Worm (Caenorhabditis elegans) whole organism, L2 larva: Measurements from ENCODE around the gene Y51A2B.9.

Source experiments
- C34F6.9 ChIP-seq: fragments of 150-350 bp; optimal IDR thresholded peaks from 2 replicates; lab custom pipeline; 2014; ENCODE audit warnings: missing biosample characterization, missing genetic modification characterization
- F13H6.1 ChIP-seq: sonication (generic microtip); optimal IDR thresholded peaks from 2 replicates; lab custom pipeline; 2016; ENCODE audit warnings: missing genetic modification characterization, missing compliant biosample characterization
- Y55F3AM.14 ChIP-seq: fragments of 200-800 bp; sonication (Bioruptor generic); optimal IDR thresholded peaks from 2 replicates; lab custom pipeline; 2018; ENCODE audit warnings: mild to moderate bottlenecking, missing genetic modification characterization, missing compliant biosample characterization
- ZK546.5 ChIP-seq: sonication (generic microtip); optimal IDR thresholded peaks from 2 replicates; lab custom pipeline; 2017; ENCODE audit warnings: missing biosample characterization, missing genetic modification characterization
- alr-1 ChIP-seq: fragments of 150-350 bp; optimal IDR thresholded peaks from 2 replicates; lab custom pipeline; 2014; ENCODE audit warnings: missing biosample characterization, missing genetic modification characterization
- ama-1 ChIP-seq: fragments of 150-350 bp; optimal IDR thresholded peaks from 2 replicates; lab custom pipeline; 2018; ENCODE audit warnings: inconsistent platforms
- ceh-16 ChIP-seq: fragments of 150-350 bp; optimal IDR thresholded peaks from 2 replicates; lab custom pipeline; 2014; ENCODE audit warnings: missing biosample characterization, missing genetic modification characterization
- crh-2 ChIP-seq: sonication (generic microtip); optimal IDR thresholded peaks from 2 replicates; lab custom pipeline; 2017; ENCODE audit warnings: missing biosample characterization, missing genetic modification characterization
- dmd-4 ChIP-seq: sonication (generic microtip); optimal IDR thresholded peaks from 2 replicates; lab custom pipeline; 2017; ENCODE audit warnings: missing biosample characterization, missing genetic modification characterization
- elt-1 ChIP-seq: fragments of 150-350 bp; optimal IDR thresholded peaks from 2 replicates; lab custom pipeline; 2014; ENCODE audit warnings: missing biosample characterization, missing genetic modification characterization
- fos-1 ChIP-seq: fragments of 150-350 bp; optimal IDR thresholded peaks from 2 replicates; lab custom pipeline; 2014; ENCODE audit warnings: missing biosample characterization, missing genetic modification characterization
- gmeb-1 ChIP-seq: fragments of 150-350 bp; optimal IDR thresholded peaks from 2 replicates; lab custom pipeline; 2014; ENCODE audit warnings: missing biosample characterization, missing genetic modification characterization
- lin-39 ChIP-seq: fragments of 150-350 bp; optimal IDR thresholded peaks from 2 replicates; lab custom pipeline; 2014; ENCODE audit warnings: missing biosample characterization, missing genetic modification reagents, missing genetic modification characterization
- lsy-2 ChIP-seq, 2 experiments: fragments of 150-350 bp in 1 of 2; sonication (generic microtip) in 1 of 2; optimal IDR thresholded peaks; 2 replicates each; lab custom pipeline; 2014 to 2017; ENCODE audit warnings: missing biosample characterization in 2 of 2, missing genetic modification characterization in 2 of 2
- mab-5 ChIP-seq: fragments of 150-350 bp; optimal IDR thresholded peaks from 2 replicates; lab custom pipeline; 2014; ENCODE audit warnings: missing biosample characterization, missing genetic modification characterization
- nhr-10 ChIP-seq: sonication (generic microtip); optimal IDR thresholded peaks from 2 replicates; lab custom pipeline; 2017; ENCODE audit warnings: missing biosample characterization, missing genetic modification characterization
- nhr-11 ChIP-seq: fragments of 150-350 bp; optimal IDR thresholded peaks from 2 replicates; lab custom pipeline; 2014; ENCODE audit warnings: missing biosample characterization, missing genetic modification characterization
- nhr-12 ChIP-seq: fragments of 150-350 bp; optimal IDR thresholded peaks from 2 replicates; lab custom pipeline; 2014; ENCODE audit warnings: missing biosample characterization, missing genetic modification characterization
- nhr-129 ChIP-seq: fragments of 150-350 bp; optimal IDR thresholded peaks from 2 replicates; lab custom pipeline; 2014; ENCODE audit warnings: missing biosample characterization, missing genetic modification characterization
- nhr-21 ChIP-seq: fragments of 150-350 bp; optimal IDR thresholded peaks from 2 replicates; lab custom pipeline; 2014; ENCODE audit warnings: missing biosample characterization, missing genetic modification characterization
- nhr-237 ChIP-seq: fragments of 150-350 bp; optimal IDR thresholded peaks from 2 replicates; lab custom pipeline; 2014; ENCODE audit warnings: missing biosample characterization, missing genetic modification characterization
- peb-1 ChIP-seq: fragments of 150-350 bp; optimal IDR thresholded peaks from 2 replicates; lab custom pipeline; 2014; ENCODE audit warnings: missing biosample characterization, missing genetic modification characterization
- sem-4 ChIP-seq: fragments of 150-350 bp; optimal IDR thresholded peaks from 2 replicates; lab custom pipeline; 2014; ENCODE audit warnings: missing biosample characterization, missing genetic modification reagents, missing genetic modification characterization
- skn-1 ChIP-seq: sonication (generic microtip); optimal IDR thresholded peaks from 2 replicates; lab custom pipeline; 2017; ENCODE audit warnings: missing biosample characterization, missing genetic modification characterization
- sma-3 ChIP-seq: sonication (generic microtip); optimal IDR thresholded peaks from 2 replicates; lab custom pipeline; 2016; ENCODE audit warnings: missing genetic modification reagents, missing genetic modification characterization, missing compliant biosample characterization
- sma-9 ChIP-seq, 2 experiments: fragments of 150-350 bp in 1 of 2; sonication (generic microtip) in 1 of 2; optimal IDR thresholded peaks; 2 replicates each; lab custom pipeline; 2014 to 2016; ENCODE audit warnings: missing genetic modification characterization in 2 of 2, mild to moderate bottlenecking in 1 of 2, missing biosample characterization in 1 of 2, missing compliant biosample characterization in 1 of 2, missing genetic modification reagents in 1 of 2, moderate library complexity in 1 of 2
- unc-39 ChIP-seq: fragments of 150-350 bp; optimal IDR thresholded peaks from 2 replicates; lab custom pipeline; 2014; ENCODE audit warnings: missing biosample characterization, missing genetic modification characterization
- unc-55 ChIP-seq: fragments of 150-350 bp; sonication (generic microtip); optimal IDR thresholded peaks from 3 replicates; lab custom pipeline; 2014; ENCODE audit warnings: missing biosample characterization, missing genetic modification reagents, missing genetic modification characterization
- unc-62 ChIP-seq: fragments of 150-350 bp; optimal IDR thresholded peaks from 2 replicates; lab custom pipeline; 2014; ENCODE audit warnings: missing biosample characterization, missing genetic modification reagents, missing genetic modification characterization
- zag-1 ChIP-seq: fragments of 150-350 bp; optimal IDR thresholded peaks from 2 replicates; lab custom pipeline; 2014; ENCODE audit warnings: missing biosample characterization, missing genetic modification characterization
- ztf-1 ChIP-seq: fragments of 200-800 bp; sonication (Bioruptor generic); conservative IDR thresholded peaks from 2 replicates; pipeline ENCODE4 v1.3.6; 2022; ENCODE audit warnings: missing genetic modification characterization, missing compliant biosample characterization
- ztf-4 ChIP-seq: fragments of 150-350 bp; optimal IDR thresholded peaks from 2 replicates; lab custom pipeline; 2014; ENCODE audit warnings: missing biosample characterization, missing genetic modification characterization

The Y51A2B.9 gene

ce11 chrV:18371579-18371978 lies 24.0 kb downstream of the Y51A2B.9 start, which contains the start of gene C08E8.4:
Gene C08E8.4 (plus strand): TSS chrV:18371846.
- TF ChIP-seq crh-2 (tag; lab: Kevin White, UChicago): peak; percentile 8
- peak; percentile 51 for TF ChIP-seq fos-1 (tag; lab: Kevin White, UChicago)
- TF ChIP-seq nhr-12 (tag; lab: Kevin White, UChicago): no peak
- TF ChIP-seq, all 48 proteins: peak for 2

- no peak for TF ChIP-seq nhr-10 (tag; lab: Kevin White, UChicago)
These were observed 24.5 kb downstream of the Y51A2B.9 start for ce11 chrV:18371028-18371427.

ce11 chrV:18368322-18368721 lies 27.2 kb downstream of the Y51A2B.9 start, which contains the start of gene C08E8.6:
Gene C08E8.6 (minus strand): TSS chrV:18368422.
- TF ChIP-seq nhr-12 (tag; lab: Kevin White, UChicago) (no peak), nhr-21 (no peak), unc-62 (GFP tag; lab: Kevin White, UChicago) (no peak), lsy-2 (tag; optimal IDR thresholded peaks at IDR 0.05; lab: Kevin White, UChicago) (no peak), nhr-10 (tag; lab: Kevin White, UChicago) (no peak), C34F6.9 (no peak), mab-5 (tag; lab: Kevin White, UChicago) (no peak), unc-55 (no peak)

ce11 chrV:18364558-18364957 lies 31.0 kb downstream of the Y51A2B.9 start, which contains the start of gene C08E8.9:
Gene C08E8.9 (plus strand): TSS chrV:18364858.
- TF ChIP-seq nhr-21: no peak

ce11 chrV:18362402-18362801 lies 33.1 kb downstream of the Y51A2B.9 start, which contains the start of gene C08E8.1:
Gene C08E8.1 (minus strand): TSS chrV:18362502.
- no peak for TF ChIP-seq ztf-1 (GFP tag; lab: Robert Waterston, UW)
- no peak for TF ChIP-seq ZK546.5 (tag; lab: Kevin White, UChicago)
- TF ChIP-seq peb-1 (tag; lab: Kevin White, UChicago): no peak
- no peak for TF ChIP-seq skn-1 (tag; lab: Kevin White, UChicago)
- no peak for TF ChIP-seq ama-1 (lab: Kevin White, UChicago)
- no peak for TF ChIP-seq lin-39 (tag; lab: Kevin White, UChicago)
- no peak for TF ChIP-seq sma-3
- TF ChIP-seq, all 48 proteins: peak for 0

- TF ChIP-seq F13H6.1 (no peak), sem-4 (tag; lab: Kevin White, UChicago) (no peak), peb-1 (tag; lab: Kevin White, UChicago) (no peak), nhr-11 (tag; lab: Kevin White, UChicago) (no peak), nhr-12 (tag; lab: Kevin White, UChicago) (no peak), zag-1 (tag; lab: Kevin White, UChicago) (no peak), ztf-4 (tag; lab: Kevin White, UChicago) (no peak), nhr-129 (tag; lab: Kevin White, UChicago) (no peak), ZK546.5 (tag; lab: Kevin White, UChicago) (no peak), Y55F3AM.14 (GFP tag; lab: Kevin White, UChicago) (no peak)
These were observed 35.7 kb downstream of the Y51A2B.9 start, which contains the start of gene C08E8.5 for ce11 chrV:18359888-18360287. Gene C08E8.5 (minus strand): TSS chrV:18359988.

- TF ChIP-seq gmeb-1 (no peak), fos-1 (tag; lab: Kevin White, UChicago) (no peak), nhr-237 (tag; lab: Kevin White, UChicago) (no peak), ztf-1 (GFP tag; lab: Robert Waterston, UW) (no peak), unc-39 (tag; lab: Kevin White, UChicago) (no peak), lin-39 (tag; lab: Kevin White, UChicago) (no peak), ceh-16 (no peak)
These were observed 39.8 kb downstream of the Y51A2B.9 start, which contains the start of gene C08E8.2 for ce11 chrV:18355742-18356141. Gene C08E8.2 (minus strand): TSS chrV:18355842.

- TF ChIP-seq zag-1 (tag; lab: Kevin White, UChicago) (no peak), sem-4 (tag; lab: Kevin White, UChicago) (no peak), dmd-4 (no peak), sma-9 (GFP tag; optimal IDR thresholded peaks at IDR 0.05; lab: Kevin White, UChicago) (no peak), sma-9 (tag; optimal IDR thresholded peaks at IDR 0.05; lab: Kevin White, UChicago) (no peak), lin-39 (tag; lab: Kevin White, UChicago) (no peak), unc-55 (no peak), elt-1 (tag; lab: Kevin White, UChicago) (no peak), alr-1 (tag; lab: Kevin White, UChicago) (no peak), crh-2 (tag; lab: Kevin White, UChicago) (no peak), nhr-12 (tag; lab: Kevin White, UChicago) (no peak)
- TF ChIP-seq, all 48 proteins: peak for 0
These were observed 41.2 kb downstream of the Y51A2B.9 start for ce11 chrV:18354299-18354698.
